Fruit fly (Drosophila melanogaster) whole organism, prepupa: Measurements from ENCODE around the gene aub.
A peak's percentile ranks its signal among the peaks of the same experiment; 100 is the strongest.

Experiments
- Blimp-1 ChIP-seq: fragments of 200-800 bp; sonication (Bioruptor generic); optimal IDR thresholded peaks from 3 replicates; lab custom pipeline; 2017; ENCODE audit warnings: missing biosample characterization, missing genetic modification characterization, mild to moderate bottlenecking, moderate library complexity, missing genetic modification reagents
- CG10631 ChIP-seq: fragments of 200-800 bp; sonication (Bioruptor generic); optimal IDR thresholded peaks from 2 replicates; lab custom pipeline; 2016; ENCODE audit warnings: missing biosample characterization, missing genetic modification characterization
- CG10669 ChIP-seq: fragments of 200-800 bp; sonication (Bioruptor generic); optimal IDR thresholded peaks from 3 replicates; lab custom pipeline; 2018; ENCODE audit warnings: missing biosample characterization, mild to moderate bottlenecking, missing genetic modification characterization, moderate library complexity
- CG11294 ChIP-seq: fragments of 200-800 bp; sonication (Bioruptor generic); IDR thresholded peaks from 2 replicates; pipeline ENCODE4 v1.3.6; 2022; ENCODE audit warnings: missing biosample characterization, missing genetic modification characterization
- CG11762 ChIP-seq: fragments of 200-800 bp; sonication (Bioruptor generic); optimal IDR thresholded peaks from 3 replicates; lab custom pipeline; 2016; ENCODE audit warnings: missing biosample characterization, missing genetic modification characterization; ENCODE audit not compliant: insufficient read depth
- CG15336 ChIP-seq: fragments of 200-800 bp; sonication (Bioruptor generic); IDR thresholded peaks from 2 replicates; pipeline ENCODE4 v1.3.6; 2022; ENCODE audit warnings: missing biosample characterization, missing genetic modification characterization
- CG1621 ChIP-seq: fragments of 200-800 bp; sonication (Bioruptor generic); optimal IDR thresholded peaks from 3 replicates; lab custom pipeline; 2018; ENCODE audit warnings: missing biosample characterization, mild to moderate bottlenecking, missing genetic modification characterization
- CG16779 ChIP-seq: fragments of 200-800 bp; sonication (Bioruptor generic); optimal IDR thresholded peaks from 3 replicates; lab custom pipeline; 2017; ENCODE audit warnings: missing biosample characterization, mild to moderate bottlenecking, missing genetic modification characterization
- CG3032 ChIP-seq: fragments of 200-800 bp; optimal IDR thresholded peaks from 2 replicates; lab custom pipeline; 2019; ENCODE audit warnings: missing biosample characterization, mild to moderate bottlenecking, missing genetic modification characterization, moderate library complexity
- CG31627 ChIP-seq: fragments of 200-800 bp; sonication (Bioruptor generic); optimal IDR thresholded peaks from 3 replicates; lab custom pipeline; 2016; ENCODE audit warnings: missing biosample characterization, missing genetic modification characterization
- CG32006 ChIP-seq: fragments of 200-800 bp; sonication (Bioruptor generic); optimal IDR thresholded peaks from 3 replicates; lab custom pipeline; 2017; ENCODE audit warnings: missing biosample characterization, mild to moderate bottlenecking, missing genetic modification characterization
- CG34406 ChIP-seq: fragments of 200-800 bp; sonication (Bioruptor generic); optimal IDR thresholded peaks from 3 replicates; lab custom pipeline; 2016; ENCODE audit warnings: missing biosample characterization, missing genetic modification characterization
- CG4318 ChIP-seq: fragments of 200-800 bp; sonication (Bioruptor generic); optimal IDR thresholded peaks from 3 replicates; lab custom pipeline; 2017; ENCODE audit warnings: missing biosample characterization, mild to moderate bottlenecking, missing genetic modification characterization
- CG6163 ChIP-seq: fragments of 200-800 bp; sonication (Bioruptor generic); IDR thresholded peaks from 3 replicates; pipeline ENCODE4 v1.3.6; 2022; ENCODE audit warnings: missing biosample characterization, missing genetic modification characterization
- CG6276 ChIP-seq: fragments of 200-800 bp; sonication (Bioruptor generic); optimal IDR thresholded peaks from 2 replicates; lab custom pipeline; 2017; ENCODE audit warnings: missing biosample characterization, mild to moderate bottlenecking, missing genetic modification characterization
- CG6792 ChIP-seq: fragments of 200-800 bp; sonication (Bioruptor generic); optimal IDR thresholded peaks from 3 replicates; lab custom pipeline; 2016; ENCODE audit warnings: missing biosample characterization, missing genetic modification characterization
- CG7368 ChIP-seq: fragments of 200-800 bp; sonication (Bioruptor generic); optimal IDR thresholded peaks from 3 replicates; lab custom pipeline; 2016; ENCODE audit warnings: missing biosample characterization, missing genetic modification characterization
- CG8632 ChIP-seq: fragments of 200-800 bp; sonication (Bioruptor generic); optimal IDR thresholded peaks from 3 replicates; lab custom pipeline; 2016; ENCODE audit warnings: missing biosample characterization, missing genetic modification characterization
- Eip75B ChIP-seq: fragments of 200-800 bp; sonication (Bioruptor generic); optimal IDR thresholded peaks from 3 replicates; lab custom pipeline; 2016; ENCODE audit warnings: missing biosample characterization, missing genetic modification characterization
- Eip78C ChIP-seq: fragments of 200-800 bp; sonication (Bioruptor generic); peaks from one replicate; lab custom pipeline; 2016; ENCODE audit warnings: missing biosample characterization, missing genetic modification characterization
- Eip93F ChIP-seq: fragments of 200-800 bp; sonication (Bioruptor generic); optimal IDR thresholded peaks from 2 replicates; lab custom pipeline; 2016; ENCODE audit warnings: missing biosample characterization, mild to moderate bottlenecking, missing genetic modification characterization
- Ets21C ChIP-seq: fragments of 200-800 bp; sonication (Bioruptor generic); optimal IDR thresholded peaks from 3 replicates; lab custom pipeline; 2016; ENCODE audit warnings: missing biosample characterization, missing genetic modification characterization
- Ets96B ChIP-seq: fragments of 200-800 bp; optimal IDR thresholded peaks from 2 replicates; lab custom pipeline; 2019; ENCODE audit warnings: missing biosample characterization, mild to moderate bottlenecking, missing genetic modification characterization, moderate library complexity
- Gug ChIP-seq: fragments of 200-800 bp; sonication (Bioruptor generic); IDR thresholded peaks from 2 replicates; pipeline ENCODE4 v1.3.6; 2022; ENCODE audit warnings: missing biosample characterization, missing genetic modification characterization
- Hr38 ChIP-seq: sonication (Bioruptor generic); optimal IDR thresholded peaks from 2 replicates; lab custom pipeline; 2016; ENCODE audit warnings: missing biosample characterization, missing genetic modification characterization
- Hr39 ChIP-seq: fragments of 200-800 bp; sonication (Bioruptor generic); optimal IDR thresholded peaks from 2 replicates; lab custom pipeline; 2016; ENCODE audit warnings: missing biosample characterization, missing genetic modification characterization
- Hr4 ChIP-seq: fragments of 200-800 bp; sonication (Bioruptor generic); optimal IDR thresholded peaks from 3 replicates; lab custom pipeline; 2016; ENCODE audit warnings: missing biosample characterization, missing genetic modification characterization
- Met ChIP-seq: fragments of 200-800 bp; sonication (Bioruptor generic); optimal IDR thresholded peaks from 3 replicates; lab custom pipeline; 2016; ENCODE audit warnings: missing biosample characterization, missing genetic modification characterization
- OdsH ChIP-seq: fragments of 200-800 bp; sonication (Bioruptor generic); optimal IDR thresholded peaks from 3 replicates; lab custom pipeline; 2016; ENCODE audit warnings: missing biosample characterization, missing genetic modification characterization
- Smox ChIP-seq: fragments of 200-800 bp; sonication (Bioruptor generic); optimal IDR thresholded peaks from 3 replicates; lab custom pipeline; 2016; ENCODE audit warnings: missing biosample characterization, missing genetic modification characterization
- Sox102F ChIP-seq: fragments of 200-800 bp; sonication (Bioruptor generic); optimal IDR thresholded peaks from 2 replicates; lab custom pipeline; 2016; ENCODE audit warnings: missing biosample characterization, mild to moderate bottlenecking, missing genetic modification characterization
- Sox15 ChIP-seq: fragments of 200-800 bp; sonication (Bioruptor generic); optimal IDR thresholded peaks from 3 replicates; lab custom pipeline; 2016; ENCODE audit warnings: missing biosample characterization, missing genetic modification characterization
- acj6 ChIP-seq: fragments of 200-800 bp; sonication (Bioruptor generic); optimal IDR thresholded peaks from 3 replicates; lab custom pipeline; 2016; ENCODE audit warnings: missing biosample characterization, missing genetic modification characterization
- cyc ChIP-seq: fragments of 200-800 bp; sonication (Bioruptor generic); optimal IDR thresholded peaks from 3 replicates; lab custom pipeline; 2016; ENCODE audit warnings: missing biosample characterization, missing genetic modification characterization
- dac ChIP-seq: fragments of 200-800 bp; sonication (Bioruptor generic); optimal IDR thresholded peaks from 2 replicates; lab custom pipeline; 2017; ENCODE audit warnings: missing biosample characterization, mild to moderate bottlenecking, missing genetic modification characterization
- dsx ChIP-seq: fragments of 200-800 bp; optimal IDR thresholded peaks from 3 replicates; lab custom pipeline; 2019; ENCODE audit warnings: missing biosample characterization, mild to moderate bottlenecking, missing genetic modification characterization, moderate library complexity; ENCODE audit not compliant: poor library complexity, severe bottlenecking
- fd59A ChIP-seq: fragments of 200-800 bp; sonication (Bioruptor generic); optimal IDR thresholded peaks from 2 replicates; lab custom pipeline; 2017; ENCODE audit warnings: missing biosample characterization, mild to moderate bottlenecking, missing genetic modification characterization, missing genetic modification reagents
- fkh ChIP-seq: fragments of 200-800 bp; sonication (Bioruptor generic); optimal IDR thresholded peaks from 3 replicates; lab custom pipeline; 2017; ENCODE audit warnings: missing biosample characterization, mild to moderate bottlenecking, missing genetic modification characterization, moderate library complexity
- salr ChIP-seq, 2 experiments: fragments of 200-800 bp; sonication (Bioruptor generic); optimal IDR thresholded peaks; 3 replicates each; lab custom pipeline; 2016 to 2018; ENCODE audit warnings: missing biosample characterization in 2 of 2, missing genetic modification characterization in 2 of 2, mild to moderate bottlenecking in 1 of 2
- spab ChIP-seq: fragments of 200-800 bp; sonication (Bioruptor generic); optimal IDR thresholded peaks from 2 replicates; lab custom pipeline; 2017; ENCODE audit warnings: missing biosample characterization, mild to moderate bottlenecking, missing genetic modification characterization, missing genetic modification reagents
- ss ChIP-seq, 2 experiments: fragments of 200-800 bp; sonication (Bioruptor generic); optimal IDR thresholded peaks; 2 replicates in 1 of 2; 3 replicates in 1 of 2; lab custom pipeline; 2017 to 2018; ENCODE audit warnings: mild to moderate bottlenecking in 2 of 2, missing biosample characterization in 2 of 2, missing genetic modification characterization in 2 of 2, moderate library complexity in 1 of 2
- svp ChIP-seq: fragments of 200-800 bp; sonication (Bioruptor generic); peaks from one replicate; lab custom pipeline; 2016; ENCODE audit warnings: missing biosample characterization, missing genetic modification characterization
- topi ChIP-seq: fragments of 200-800 bp; sonication (Bioruptor generic); optimal IDR thresholded peaks from 3 replicates; lab custom pipeline; 2016; ENCODE audit warnings: missing biosample characterization, missing genetic modification characterization
- vri ChIP-seq: fragments of 200-800 bp; sonication (Bioruptor generic); optimal IDR thresholded peaks from 3 replicates; lab custom pipeline; 2016; ENCODE audit warnings: missing biosample characterization, mild to moderate bottlenecking, missing genetic modification characterization

aub gene

dm6 chr2L:10970134-10970533, 31.1 kb downstream of the aub start, which contains the start of the genes Tmem214 and YL-1 (continued):
- TF ChIP-seq vri (GFP tag; lab: Kevin White, UChicago) = peak; percentile 62
- TF ChIP-seq CG6792 = no peak
- TF ChIP-seq dac (GFP tag; lab: Kevin White, UChicago) = no peak
- TF ChIP-seq topi (GFP tag; lab: Kevin White, UChicago) = no peak
- TF ChIP-seq fkh (GFP tag; lab: Kevin White, UChicago) = peak; percentile 95
- TF ChIP-seq ss (GFP tag; optimal IDR thresholded peaks at IDR 0.05; lab: Kevin White, UChicago) = no peak
- TF ChIP-seq, all 60 proteins: peak for 6

dm6 chr2L:10968009-10968383, 33.3 kb downstream of the aub start:
- no peak for TF ChIP-seq Hr38 (GFP tag; lab: Kevin White, UChicago)
- TF ChIP-seq CG34406 = no peak
- TF ChIP-seq CG8632 (GFP tag; lab: Kevin White, UChicago) = no peak
- TF ChIP-seq Blimp-1 (GFP tag; lab: Kevin White, UChicago) = no peak
- TF ChIP-seq CG11762 (GFP tag; lab: Kevin White, UChicago) = no peak
- no peak for TF ChIP-seq Met (GFP tag; lab: Kevin White, UChicago)
- no peak for TF ChIP-seq OdsH (GFP tag; lab: Kevin White, UChicago)
- TF ChIP-seq svp (GFP tag; lab: Kevin White, UChicago) = no peak
- no peak for TF ChIP-seq Hr4
- TF ChIP-seq CG15336 (GFP tag; lab: Robert Waterston, UW) = no peak
- no peak for TF ChIP-seq CG7368 (GFP tag; lab: Kevin White, UChicago)

- TF ChIP-seq svp (GFP tag; lab: Kevin White, UChicago) = peak; percentile 93
- no peak for TF ChIP-seq CG8632 (GFP tag; lab: Kevin White, UChicago)
- no peak for TF ChIP-seq fd59A (GFP tag; lab: Kevin White, UChicago)
- peak; percentile 24 for TF ChIP-seq Eip75B
- TF ChIP-seq Sox15 (GFP tag; lab: Kevin White, UChicago) = no peak
- no peak for TF ChIP-seq CG6276 (GFP tag; lab: Kevin White, UChicago)
- peak; percentile 77 for TF ChIP-seq Eip78C
- TF ChIP-seq OdsH (GFP tag; lab: Kevin White, UChicago) = peak; percentile 3
- TF ChIP-seq CG15336 (GFP tag; lab: Robert Waterston, UW) = peak; percentile 41
- TF ChIP-seq Hr38 (GFP tag; lab: Kevin White, UChicago) = no peak
- no peak for TF ChIP-seq CG11762 (GFP tag; lab: Kevin White, UChicago)
- peak; percentile 84 for TF ChIP-seq ss (GFP tag; optimal IDR thresholded peaks at IDR 0.05; lab: Kevin White, UChicago)
- TF ChIP-seq Sox102F (GFP tag; lab: Kevin White, UChicago) = peak; percentile 61
- TF ChIP-seq CG10631 (GFP tag; lab: Kevin White, UChicago) = no peak
- TF ChIP-seq Met (GFP tag; lab: Kevin White, UChicago) = peak; percentile 41
- TF ChIP-seq dsx (GFP tag; lab: Kevin White, UChicago) = no peak
- TF ChIP-seq acj6 (GFP tag; lab: Kevin White, UChicago) = no peak
- no peak; the same call in 1 of the 2 replicates for TF ChIP-seq CG11294 (GFP tag; lab: Robert Waterston, UW)
- peak; percentile 38 for TF ChIP-seq Smox (GFP tag; lab: Kevin White, UChicago)
- peak; percentile 73 for TF ChIP-seq spab
- TF ChIP-seq fkh (GFP tag; lab: Kevin White, UChicago) = peak; percentile 26
- TF ChIP-seq CG6792 = peak; percentile 33
- TF ChIP-seq Eip93F (GFP tag; lab: Kevin White, UChicago) = no peak
- peak; percentile 22 for TF ChIP-seq CG3032 (tag; lab: Kevin White, UChicago)
- TF ChIP-seq CG1621 = peak; percentile 50
- peak; percentile 43 for TF ChIP-seq CG10669
- peak; percentile 1 to 13 for TF ChIP-seq salr (GFP tag; optimal IDR thresholded peaks at IDR 0.05; lab: Kevin White, UChicago)
- TF ChIP-seq vri (GFP tag; lab: Kevin White, UChicago) = peak; percentile 17
- TF ChIP-seq CG6163 (GFP tag; lab: Robert Waterston, UW) = peak; percentile 26; the same call in 1 of the 3 replicates
- TF ChIP-seq CG32006 (GFP tag; lab: Kevin White, UChicago) = peak; percentile 54
- TF ChIP-seq Gug (GFP tag; lab: Robert Waterston, UW) = no peak
- peak; percentile 8 for TF ChIP-seq cyc (GFP tag; lab: Kevin White, UChicago)
- peak; percentile 31 for TF ChIP-seq CG31627 (GFP tag; lab: Kevin White, UChicago)
- TF ChIP-seq CG4318 (GFP tag; lab: Kevin White, UChicago) = no peak
- no peak for TF ChIP-seq Ets21C (GFP tag; lab: Kevin White, UChicago)
- TF ChIP-seq Ets96B = peak; percentile 27
- peak; percentile 20 for TF ChIP-seq CG34406
- peak; percentile 15 for TF ChIP-seq Hr39 (GFP tag; lab: Kevin White, UChicago)
- TF ChIP-seq CG16779 (tag; lab: Kevin White, UChicago) = peak; percentile 66
Observed at dm6 chr2L:10967257-10968008, 33.8 kb downstream of the aub start.
